Worm (Caenorhabditis elegans) whole organism, L4 larva: ENCODE results near the gene F01D5.3.

ENCODE experiments used
- R02D3.7 ChIP-seq: fragments of 150-350 bp; sonication (generic microtip); optimal IDR thresholded peaks from 3 replicates; lab custom pipeline; 2014; ENCODE audit warnings: missing biosample characterization, missing genetic modification characterization
- Y5F2A.4 ChIP-seq: fragments of 200-800 bp; sonication (Bioruptor generic); optimal IDR thresholded peaks from 2 replicates; lab custom pipeline; 2018; ENCODE audit warnings: mild to moderate bottlenecking, missing genetic modification characterization, missing compliant biosample characterization
- ZK546.5 ChIP-seq, 2 experiments: sonication (generic microtip); optimal IDR thresholded peaks; 2 replicates each; lab custom pipeline; 2017; ENCODE audit warnings: missing biosample characterization in 2 of 2, missing genetic modification characterization in 2 of 2
- aha-1 ChIP-seq: fragments of 150-350 bp; peaks from one replicate; lab custom pipeline; 2014; ENCODE audit warnings: missing biosample characterization, missing genetic modification characterization
- aly-2 ChIP-seq: sonication (generic microtip); optimal IDR thresholded peaks from 2 replicates; lab custom pipeline; 2018; ENCODE audit warnings: missing biosample characterization, missing genetic modification characterization
- ceh-32 ChIP-seq: sonication (generic microtip); optimal IDR thresholded peaks from 2 replicates; lab custom pipeline; 2016; ENCODE audit warnings: mild to moderate bottlenecking, missing genetic modification characterization, missing compliant biosample characterization; ENCODE audit not compliant: poor library complexity
- ceh-82 ChIP-seq: sonication (generic microtip); optimal IDR thresholded peaks from 2 replicates; lab custom pipeline; 2017; ENCODE audit warnings: missing biosample characterization, missing genetic modification characterization
- ctbp-1 ChIP-seq: fragments of 200-800 bp; sonication (Bioruptor generic); IDR thresholded peaks from 2 replicates; pipeline ENCODE4 v1.3.6; 2022; ENCODE audit warnings: missing genetic modification reagents, missing genetic modification characterization, missing compliant biosample characterization
- daf-16 ChIP-seq, 3 experiments: sonication (generic microtip); optimal IDR thresholded peaks; 2 replicates each; lab custom pipeline; 2016 to 2017; ENCODE audit warnings: missing genetic modification characterization in 3 of 3, missing genetic modification reagents in 3 of 3, mild to moderate bottlenecking in 2 of 3, missing compliant biosample characterization in 2 of 3, missing biosample characterization in 1 of 3, moderate library complexity in 1 of 3
- dmd-6 ChIP-seq: fragments of 200-800 bp; sonication (Bioruptor generic); IDR thresholded peaks from 2 replicates; pipeline ENCODE4 v1.3.6; 2022; ENCODE audit warnings: missing genetic modification reagents, missing genetic modification characterization, missing compliant biosample characterization
- dmd-9 ChIP-seq: fragments of 200-800 bp; sonication (Bioruptor generic); IDR thresholded peaks from 2 replicates; pipeline ENCODE4 v1.3.6; 2022; ENCODE audit warnings: missing genetic modification reagents, missing genetic modification characterization, missing compliant biosample characterization
- egl-43 ChIP-seq: fragments of 200-800 bp; sonication (Bioruptor generic); IDR thresholded peaks from 2 replicates; pipeline ENCODE4 v1.3.6; 2022; ENCODE audit warnings: missing genetic modification reagents, missing genetic modification characterization, missing compliant biosample characterization
- fkh-10 ChIP-seq: fragments of 150-350 bp; optimal IDR thresholded peaks from 2 replicates; lab custom pipeline; 2014; ENCODE audit warnings: missing biosample characterization, missing genetic modification reagents, missing genetic modification characterization
- fos-1 ChIP-seq: fragments of 150-350 bp; optimal IDR thresholded peaks from 2 replicates; lab custom pipeline; 2014; ENCODE audit warnings: missing biosample characterization, missing genetic modification characterization
- hif-1 ChIP-seq, 2 experiments: sonication (generic microtip); optimal IDR thresholded peaks; 2 replicates each; lab custom pipeline; 2016 to 2017; ENCODE audit warnings: missing compliant biosample characterization in 2 of 2, missing genetic modification characterization in 2 of 2, missing genetic modification reagents in 2 of 2, missing genotype in 2 of 2, mild to moderate bottlenecking in 1 of 2
- hlh-30 ChIP-seq: sonication (generic microtip); optimal IDR thresholded peaks from 2 replicates; lab custom pipeline; 2017; ENCODE audit warnings: antibody characterized with exemption, mild to moderate bottlenecking, missing genetic modification characterization, missing compliant biosample characterization; ENCODE audit not compliant: insufficient read depth
- hmg-1.1 ChIP-seq: fragments of 200-800 bp; sonication (Bioruptor generic); IDR thresholded peaks from 2 replicates; pipeline ENCODE4 v1.3.6; 2022; ENCODE audit warnings: missing genetic modification reagents, missing genetic modification characterization, missing compliant biosample characterization
- lin-38 ChIP-seq: fragments of 200-800 bp; sonication (Bioruptor generic); IDR thresholded peaks from 2 replicates; pipeline ENCODE4 v1.3.6; 2022; ENCODE audit warnings: missing genetic modification reagents, missing genetic modification characterization, missing compliant biosample characterization
- lin-39 ChIP-seq: fragments of 150-350 bp; optimal IDR thresholded peaks from 2 replicates; lab custom pipeline; 2014; ENCODE audit warnings: missing biosample characterization, missing genetic modification reagents, missing genetic modification characterization
- lir-3 ChIP-seq: sonication (generic microtip); optimal IDR thresholded peaks from 2 replicates; lab custom pipeline; 2016; ENCODE audit warnings: mild to moderate bottlenecking, missing genetic modification characterization, missing compliant biosample characterization
- lsy-2 ChIP-seq, 2 experiments: fragments of 150-350 bp in 1 of 2; sonication (generic microtip) in 1 of 2; optimal IDR thresholded peaks; 2 replicates each; lab custom pipeline; 2014 to 2017; ENCODE audit warnings: missing biosample characterization in 2 of 2, missing genetic modification characterization in 2 of 2
- mdl-1 ChIP-seq, 2 experiments: fragments of 150-350 bp in 1 of 2; sonication (generic microtip) in 1 of 2; optimal IDR thresholded peaks; 2 replicates each; lab custom pipeline; 2014 to 2017; ENCODE audit warnings: missing biosample characterization in 2 of 2, missing genetic modification characterization in 2 of 2
- mep-1 ChIP-seq: fragments of 150-350 bp; sonication (generic microtip); optimal IDR thresholded peaks from 3 replicates; lab custom pipeline; 2014; ENCODE audit warnings: missing biosample characterization, missing genetic modification characterization
- mes-2 ChIP-seq: sonication (generic microtip); optimal IDR thresholded peaks from 2 replicates; lab custom pipeline; 2016; ENCODE audit warnings: missing genotype, mild to moderate bottlenecking, missing genetic modification characterization, missing compliant biosample characterization; ENCODE audit not compliant: poor library complexity, severe bottlenecking
- mxl-3 ChIP-seq: fragments of 200-800 bp; sonication (Bioruptor generic); optimal IDR thresholded peaks from 2 replicates; lab custom pipeline; 2018; ENCODE audit warnings: mild to moderate bottlenecking, missing genetic modification characterization, missing compliant biosample characterization
- nhr-25 ChIP-seq: sonication (generic microtip); optimal IDR thresholded peaks from 2 replicates; lab custom pipeline; 2017; ENCODE audit warnings: missing genetic modification characterization, mild to moderate bottlenecking, missing compliant biosample characterization, antibody characterized with exemption, moderate library complexity, borderline replicate concordance; ENCODE audit not compliant: insufficient read depth
- nhr-41 ChIP-seq: fragments of 200-800 bp; sonication (Bioruptor generic); IDR thresholded peaks from 2 replicates; pipeline ENCODE4 v1.3.6; 2022; ENCODE audit warnings: missing genetic modification reagents, missing genetic modification characterization, missing compliant biosample characterization
- nhr-42 ChIP-seq: fragments of 200-800 bp; sonication (Bioruptor generic); IDR thresholded peaks from 2 replicates; pipeline ENCODE4 v1.3.6; 2022; ENCODE audit warnings: missing genetic modification characterization, missing compliant biosample characterization
- pha-4 ChIP-seq, 2 experiments: fragments of 150-350 bp in 1 of 2; fragments of 200-800 bp in 1 of 2; sonication (Bioruptor generic) in 1 of 2; IDR thresholded peaks in 1 of 2; optimal IDR thresholded peaks in 1 of 2; 2 replicates each; pipeline versions ENCODE4 v1.3.6 to Lab custom; 2014 to 2022; ENCODE audit warnings: missing genetic modification characterization in 2 of 2, missing genetic modification reagents in 2 of 2, missing biosample characterization in 1 of 2, missing compliant biosample characterization in 1 of 2
- php-3 ChIP-seq: fragments of 200-800 bp; sonication (Bioruptor generic); IDR thresholded peaks from 2 replicates; pipeline ENCODE4 v1.3.6; 2022; ENCODE audit warnings: missing genetic modification reagents, missing genetic modification characterization, missing compliant biosample characterization
- rbr-2 ChIP-seq: sonication (generic microtip); optimal IDR thresholded peaks from 2 replicates; lab custom pipeline; 2016; ENCODE audit warnings: missing genotype, missing genetic modification characterization, missing compliant biosample characterization
- saeg-2 ChIP-seq: fragments of 200-800 bp; sonication (Bioruptor generic); IDR thresholded peaks from 2 replicates; pipeline ENCODE4 v1.3.6; 2022; ENCODE audit warnings: missing genetic modification reagents, missing genetic modification characterization, missing compliant biosample characterization
- set-16 ChIP-seq: fragments of 200-800 bp; sonication (Bioruptor generic); IDR thresholded peaks from 2 replicates; pipeline ENCODE4 v1.3.6; 2022; ENCODE audit warnings: missing genetic modification reagents, missing genetic modification characterization, missing compliant biosample characterization
- snpc-1.2 ChIP-seq: fragments of 200-800 bp; sonication (Bioruptor generic); IDR thresholded peaks from 2 replicates; pipeline ENCODE4 v1.3.6; 2022; ENCODE audit warnings: missing genetic modification reagents, missing genetic modification characterization, missing compliant biosample characterization
- snpc-4 ChIP-seq: fragments of 150-350 bp; optimal IDR thresholded peaks from 2 replicates; lab custom pipeline; 2014; ENCODE audit warnings: missing biosample characterization, missing genetic modification characterization
- unc-130 ChIP-seq: sonication (generic microtip); optimal IDR thresholded peaks from 2 replicates; lab custom pipeline; 2016; ENCODE audit warnings: missing genetic modification reagents, missing genetic modification characterization, missing compliant biosample characterization
- unc-39 ChIP-seq: sonication (generic microtip); optimal IDR thresholded peaks from 2 replicates; lab custom pipeline; 2017; ENCODE audit warnings: missing biosample characterization, missing genetic modification characterization
- unc-62 ChIP-seq, 3 experiments: fragments of 150-350 bp in 1 of 3; sonication (generic microtip); optimal IDR thresholded peaks in 2 of 3; peaks in 1 of 3; 1 replicate in 1 of 3; 2 replicates in 2 of 3; lab custom pipeline; 2014 to 2017; ENCODE audit warnings: missing biosample characterization in 3 of 3, missing genetic modification characterization in 3 of 3, missing genetic modification reagents in 3 of 3, missing genotype in 1 of 3
- vab-7 ChIP-seq: fragments of 200-800 bp; sonication (Bioruptor generic); IDR thresholded peaks from 2 replicates; pipeline ENCODE4 v1.3.6; 2022; ENCODE audit warnings: missing genetic modification reagents, missing genetic modification characterization, missing compliant biosample characterization
- zfp-2 ChIP-seq: sonication (generic microtip); optimal IDR thresholded peaks from 2 replicates; lab custom pipeline; 2016; ENCODE audit warnings: mild to moderate bottlenecking, missing genetic modification characterization, missing compliant biosample characterization
- zfp-3 ChIP-seq: fragments of 200-800 bp; sonication (Bioruptor generic); conservative IDR thresholded peaks from 2 replicates; pipeline ENCODE4 v1.3.6; 2022; ENCODE audit warnings: missing genetic modification reagents, missing genetic modification characterization, missing compliant biosample characterization

The F01D5.3 gene

ce11 chrII:14037484-14038303, 37.8 kb upstream of the F01D5.3 start:
- TF ChIP-seq aly-2 (tag; lab: Kevin White, UChicago): no peak
- TF ChIP-seq lir-3 (tag; lab: Kevin White, UChicago): no peak
- no peak; the same call in 1 of the 2 replicates for TF ChIP-seq pha-4 (GFP tag; IDR thresholded peaks at IDR 0.05; lab: Robert Waterston, UW)
- no peak for TF ChIP-seq pha-4 (tag; optimal IDR thresholded peaks at IDR 0.05; lab: Kevin White, UChicago)
- 0 out of 2 replicates have a peak, but pooled peaks have one; percentile 9 for TF ChIP-seq snpc-1.2 (GFP tag; lab: Robert Waterston, UW)
- no peak for TF ChIP-seq nhr-41 (GFP tag; lab: Robert Waterston, UW)
- TF ChIP-seq mxl-3 (GFP tag; lab: Kevin White, UChicago): peak; percentile 36
- peak in 1 of 2 experiments; percentile 91 for TF ChIP-seq unc-62 (GFP tag; optimal IDR thresholded peaks at IDR 0.05 in 1 of 2; lab: Kevin White, UChicago)
- TF ChIP-seq unc-62 (tag; optimal IDR thresholded peaks at IDR 0.05; lab: Kevin White, UChicago): no peak
- 0 out of 2 replicates have a peak, but pooled peaks have one; percentile 31 for TF ChIP-seq nhr-42 (GFP tag; lab: Robert Waterston, UW)
- TF ChIP-seq hlh-30 (tag; lab: Kevin White, UChicago): peak; percentile 25
- TF ChIP-seq php-3: no peak
- peak in 1 of 2 experiments; percentile 25 for TF ChIP-seq lsy-2 (tag; optimal IDR thresholded peaks at IDR 0.05; lab: Kevin White, UChicago)
- no peak for TF ChIP-seq saeg-2
- TF ChIP-seq rbr-2 (tag; lab: Kevin White, UChicago): peak; percentile 15
- TF ChIP-seq aha-1 (tag; lab: Kevin White, UChicago): peak; percentile 95
- no peak for TF ChIP-seq snpc-4
- TF ChIP-seq lin-39 (tag; lab: Kevin White, UChicago): no peak
- no peak for TF ChIP-seq unc-130 (GFP tag; lab: Kevin White, UChicago)
- no peak for TF ChIP-seq ceh-82 (tag; lab: Kevin White, UChicago)
- TF ChIP-seq nhr-25 (tag; lab: Kevin White, UChicago): no peak
- TF ChIP-seq Y5F2A.4 (GFP tag; lab: Kevin White, UChicago): peak; percentile 7
- no peak for TF ChIP-seq zfp-3 (GFP tag; lab: Robert Waterston, UW)
- TF ChIP-seq hif-1 (tag; optimal IDR thresholded peaks at IDR 0.05; lab: Kevin White, UChicago): peak in 1 of 2 experiments; percentile 1
- no peak for TF ChIP-seq unc-39 (tag; lab: Kevin White, UChicago)
- no peak for TF ChIP-seq daf-16 (GFP tag; optimal IDR thresholded peaks at IDR 0.05; lab: Kevin White, UChicago)
- peak; percentile 6 for TF ChIP-seq daf-16 (tag; optimal IDR thresholded peaks at IDR 0.05; lab: Kevin White, UChicago)
- no peak; the same call in 1 of the 2 replicates for TF ChIP-seq hmg-1.1 (GFP tag; lab: Robert Waterston, UW)
- no peak for TF ChIP-seq ZK546.5 (tag; optimal IDR thresholded peaks at IDR 0.05; lab: Kevin White, UChicago)
- TF ChIP-seq set-16: peak; percentile 72

ce11 chrII:14036724-14037483, 37.0 kb upstream of the F01D5.3 start:
- TF ChIP-seq rbr-2 (tag; lab: Kevin White, UChicago) (peak; percentile 49), dmd-6 (GFP tag; lab: Robert Waterston, UW) (peak; percentile 35), ctbp-1 (peak; percentile 48; the same call in 1 of the 2 replicates), dmd-9 (GFP tag; lab: Robert Waterston, UW) (0 out of 2 replicates have a peak, but pooled peaks have one; percentile 32), fos-1 (tag; lab: Kevin White, UChicago) (no peak), set-16 (peak; percentile 27; the same call in 1 of the 2 replicates), mxl-3 (GFP tag; lab: Kevin White, UChicago) (no peak), hif-1 (tag; optimal IDR thresholded peaks at IDR 0.05; lab: Kevin White, UChicago) (peak in 1 of 2 experiments; percentile 31), egl-43 (GFP tag; lab: Robert Waterston, UW) (0 out of 2 replicates have a peak, but pooled peaks have one; percentile 7), ceh-32 (tag; lab: Kevin White, UChicago) (no peak), Y5F2A.4 (GFP tag; lab: Kevin White, UChicago) (no peak), mep-1 (peak; percentile 46), mes-2 (tag; lab: Kevin White, UChicago) (peak; percentile 45), nhr-41 (GFP tag; lab: Robert Waterston, UW) (no peak), hmg-1.1 (GFP tag; lab: Robert Waterston, UW) (no peak), fkh-10 (peak; percentile 32), lin-38 (peak; percentile 29; the same call in 1 of the 2 replicates), unc-62 (GFP tag; optimal IDR thresholded peaks at IDR 0.05 in 1 of 2; lab: Kevin White, UChicago) (peak in 1 of 2 experiments; percentile 12), unc-62 (tag; optimal IDR thresholded peaks at IDR 0.05; lab: Kevin White, UChicago) (no peak), R02D3.7 (tag; lab: Kevin White, UChicago) (no peak), mdl-1 (tag; optimal IDR thresholded peaks at IDR 0.05; lab: Kevin White, UChicago) (peak in 1 of 2 experiments; percentile 43), aha-1 (tag; lab: Kevin White, UChicago) (peak; percentile 88), vab-7 (GFP tag; lab: Robert Waterston, UW) (peak; percentile 44; the same call in 1 of the 2 replicates), zfp-2 (tag; lab: Kevin White, UChicago) (no peak), hlh-30 (tag; lab: Kevin White, UChicago) (peak; percentile 83)
